Worm (Caenorhabditis elegans): ENCODE measurements around the gene T13C2.3.

Gene T13C2.3

ce11 chrII:6835972-6836595 is 47.0 kb downstream of the T13C2.3 start (continued):
- TF ChIP-seq snpc-4 (tag; optimal IDR thresholded peaks at IDR 0.05), result no peak
- TF ChIP-seq nhr-25 (tag; optimal IDR thresholded peaks at IDR 0.05), result peak; percentile 4
- no peak for TF ChIP-seq R02D3.7 (tag; optimal IDR thresholded peaks at IDR 0.05)
- TF ChIP-seq ceh-16 (tag; optimal IDR thresholded peaks at IDR 0.05), result no peak
- no peak for TF ChIP-seq unc-39 (tag; optimal IDR thresholded peaks at IDR 0.05)
- TF ChIP-seq ama-1 (optimal IDR thresholded peaks at IDR 0.05), result no peak
- peak; percentile 32 for TF ChIP-seq mab-5 (tag; optimal IDR thresholded peaks at IDR 0.05)
- no peak for TF ChIP-seq elt-3 (tag; optimal IDR thresholded peaks at IDR 0.05)
- no peak for TF ChIP-seq unc-62 (GFP tag; optimal IDR thresholded peaks at IDR 0.05)
- TF ChIP-seq nhr-10 (tag; optimal IDR thresholded peaks at IDR 0.05), result no peak
- no peak for TF ChIP-seq mbf-1 (tag; optimal IDR thresholded peaks at IDR 0.05)
- peak; percentile 14 for TF ChIP-seq ztf-4 (tag; optimal IDR thresholded peaks at IDR 0.05)
- TF ChIP-seq nhr-23 (tag; optimal IDR thresholded peaks at IDR 0.05), result no peak
- no peak for TF ChIP-seq sma-3 (GFP tag; optimal IDR thresholded peaks at IDR 0.05)
- TF ChIP-seq aly-2 (tag; optimal IDR thresholded peaks at IDR 0.05), result no peak
- no peak for TF ChIP-seq dmd-4 (tag; optimal IDR thresholded peaks at IDR 0.05)

- no peak for TF ChIP-seq dmd-4 (tag; optimal IDR thresholded peaks at IDR 0.05)
- no peak for TF ChIP-seq lin-11 (tag; optimal IDR thresholded peaks at IDR 0.05)
- TF ChIP-seq egl-27 (tag; optimal IDR thresholded peaks at IDR 0.05), result peak; percentile 29
- peak; percentile 82 for TF ChIP-seq F13H6.1 (tag; optimal IDR thresholded peaks at IDR 0.05)
- no peak for TF ChIP-seq ama-1 (optimal IDR thresholded peaks at IDR 0.05)
- TF ChIP-seq nhr-11 (tag; optimal IDR thresholded peaks at IDR 0.05), result no peak
- no peak for TF ChIP-seq gmeb-1 (tag; optimal IDR thresholded peaks at IDR 0.05)
- peak; percentile 9 for TF ChIP-seq sma-9 (GFP tag; optimal IDR thresholded peaks at IDR 0.05)
- TF ChIP-seq sma-9 (tag; optimal IDR thresholded peaks at IDR 0.05), result no peak
- TF ChIP-seq elt-3 (tag; optimal IDR thresholded peaks at IDR 0.05), result no peak
- no peak for TF ChIP-seq R02D3.7 (tag; optimal IDR thresholded peaks at IDR 0.05)
- peak; percentile 18 for TF ChIP-seq blmp-1 (tag; optimal IDR thresholded peaks at IDR 0.05; ENCODE audit: insufficient read depth)
- no peak for TF ChIP-seq nhr-10 (tag; optimal IDR thresholded peaks at IDR 0.05)
- TF ChIP-seq lin-13 (GFP tag; optimal IDR thresholded peaks at IDR 0.05), result no peak
- TF ChIP-seq mab-5 (tag; optimal IDR thresholded peaks at IDR 0.05), result no peak
- no peak for TF ChIP-seq nhr-77 (tag; optimal IDR thresholded peaks at IDR 0.05)
- TF ChIP-seq elt-1 (tag; optimal IDR thresholded peaks at IDR 0.05), result no peak
- no peak for TF ChIP-seq nhr-6 (tag; optimal IDR thresholded peaks at IDR 0.05)
- TF ChIP-seq ztf-1 (GFP tag; conservative IDR thresholded peaks at IDR 0.05), result no peak
- TF ChIP-seq nhr-21 (tag; optimal IDR thresholded peaks at IDR 0.05), result no peak
- no peak for TF ChIP-seq ztf-11 (tag; optimal IDR thresholded peaks at IDR 0.05)
- no peak for TF ChIP-seq aly-2 (tag; optimal IDR thresholded peaks at IDR 0.05)
- no peak for TF ChIP-seq ceh-16 (tag; optimal IDR thresholded peaks at IDR 0.05)
- TF ChIP-seq nhr-25 (tag; optimal IDR thresholded peaks at IDR 0.05), result peak; percentile 39
- no peak for TF ChIP-seq peb-1 (tag; optimal IDR thresholded peaks at IDR 0.05)
- TF ChIP-seq unc-62 (GFP tag; optimal IDR thresholded peaks at IDR 0.05), result no peak
- no peak for TF ChIP-seq sma-3 (GFP tag; optimal IDR thresholded peaks at IDR 0.05)
- TF ChIP-seq nhr-23 (tag; optimal IDR thresholded peaks at IDR 0.05), result no peak
- TF ChIP-seq ZK546.5 (tag; optimal IDR thresholded peaks at IDR 0.05), result no peak
- no peak for TF ChIP-seq Y55F3AM.14 (GFP tag; optimal IDR thresholded peaks at IDR 0.05)
- no peak for TF ChIP-seq sem-4 (tag; optimal IDR thresholded peaks at IDR 0.05)
- no peak for TF ChIP-seq snpc-4 (tag; optimal IDR thresholded peaks at IDR 0.05)
- TF ChIP-seq nhr-129 (tag; optimal IDR thresholded peaks at IDR 0.05), result peak; percentile 21
- no peak for TF ChIP-seq mdl-1 (tag; optimal IDR thresholded peaks at IDR 0.05)
- TF ChIP-seq fos-1 (tag; optimal IDR thresholded peaks at IDR 0.05), result peak; percentile 83
- no peak for TF ChIP-seq C34F6.9 (tag; optimal IDR thresholded peaks at IDR 0.05)
- no peak for TF ChIP-seq nhr-12 (tag; optimal IDR thresholded peaks at IDR 0.05)
- no peak for TF ChIP-seq alr-1 (tag; optimal IDR thresholded peaks at IDR 0.05)
- TF ChIP-seq unc-55 (GFP tag; optimal IDR thresholded peaks at IDR 0.05), result no peak
- TF ChIP-seq ceh-82 (tag; optimal IDR thresholded peaks at IDR 0.05), result no peak
- TF ChIP-seq lin-39 (tag; optimal IDR thresholded peaks at IDR 0.05), result no peak
- TF ChIP-seq ztf-4 (tag; optimal IDR thresholded peaks at IDR 0.05), result no peak
- no peak for TF ChIP-seq unc-39 (tag; optimal IDR thresholded peaks at IDR 0.05)
- no peak for TF ChIP-seq crh-2 (tag; optimal IDR thresholded peaks at IDR 0.05)
- no peak for TF ChIP-seq zag-1 (tag; optimal IDR thresholded peaks at IDR 0.05)
- TF ChIP-seq skn-1 (tag; optimal IDR thresholded peaks at IDR 0.05), result peak; percentile 3
- no peak for TF ChIP-seq nhr-237 (tag; optimal IDR thresholded peaks at IDR 0.05)
- no peak for TF ChIP-seq lsy-2 (tag; optimal IDR thresholded peaks at IDR 0.05)
- no peak for TF ChIP-seq mbf-1 (tag; optimal IDR thresholded peaks at IDR 0.05)
These were observed 47.9 kb downstream of the T13C2.3 start for ce11 chrII:6836762-6837566.

Data from whole organism, L2 larva.